In genomic region chrIII:4947352-4947751, ce11 we compare ENCODE assay signal across 3 worm cellular contexts.
TF ChIP-seq lines count a peak whose summit lies in the region.

No protein-coding gene starts in this region.

TF ChIP-seq in whole organism, L4 larva, 104 proteins besides CTCF, POLR2A, EP300 and RAD21 (continued from another document and continues in another):
- no peak for TF ChIP-seq F49E8.2 (tag; optimal IDR thresholded peaks at IDR 0.05; lab: Kevin White, UChicago; ENCODE audit: borderline replicate concordance)
- no peak for TF ChIP-seq unc-130 (GFP tag; optimal IDR thresholded peaks at IDR 0.05; lab: Kevin White, UChicago)
- TF ChIP-seq pha-4 (GFP tag; IDR thresholded peaks at IDR 0.05; lab: Robert Waterston, UW) = no peak
- no peak for TF ChIP-seq pha-4 (tag; optimal IDR thresholded peaks at IDR 0.05; lab: Kevin White, UChicago)
- no peak for TF ChIP-seq lin-13 (GFP tag; optimal IDR thresholded peaks at IDR 0.05; lab: Kevin White, UChicago)
- no peak for TF ChIP-seq nhr-111 (GFP tag; optimal IDR thresholded peaks at IDR 0.05; lab: Kevin White, UChicago)
- no peak for TF ChIP-seq duxl-1 (tag; optimal IDR thresholded peaks at IDR 0.05; lab: Kevin White, UChicago; ENCODE audit: poor library complexity)
- TF ChIP-seq snpc-4 (tag; optimal IDR thresholded peaks at IDR 0.05; lab: Kevin White, UChicago) = no peak
- TF ChIP-seq nhr-6 (tag; optimal IDR thresholded peaks at IDR 0.05; lab: Kevin White, UChicago) = no peak
- TF ChIP-seq unc-39 (tag; optimal IDR thresholded peaks at IDR 0.05; lab: Kevin White, UChicago) = no peak
- no peak for TF ChIP-seq R02D3.7 (tag; optimal IDR thresholded peaks at IDR 0.05; lab: Kevin White, UChicago)
- no peak for TF ChIP-seq dve-1 (tag; optimal IDR thresholded peaks at IDR 0.05; lab: Kevin White, UChicago; ENCODE audit: insufficient read depth)
- no peak for TF ChIP-seq F26F4.8 (GFP tag; conservative IDR thresholded peaks at IDR 0.05; lab: Robert Waterston, UW)
- no peak for TF ChIP-seq vab-7 (GFP tag; IDR thresholded peaks at IDR 0.05; lab: Robert Waterston, UW)
- TF ChIP-seq fkh-10 (GFP tag; optimal IDR thresholded peaks at IDR 0.05; lab: Kevin White, UChicago) = no peak
- TF ChIP-seq lir-3 (tag; optimal IDR thresholded peaks at IDR 0.05; lab: Kevin White, UChicago) = no peak
- no peak for TF ChIP-seq D1046.2 (GFP tag; IDR thresholded peaks at IDR 0.05; lab: Robert Waterston, UW)
- no peak for TF ChIP-seq nhr-48 (tag; optimal IDR thresholded peaks at IDR 0.05; lab: Kevin White, UChicago)
- no peak for TF ChIP-seq nhr-11 (tag; optimal IDR thresholded peaks at IDR 0.05; lab: Kevin White, UChicago)
- TF ChIP-seq lin-39 (tag; optimal IDR thresholded peaks at IDR 0.05; lab: Kevin White, UChicago) = no peak
- TF ChIP-seq egl-43 (GFP tag; IDR thresholded peaks at IDR 0.05; lab: Robert Waterston, UW) = peak; percentile 42; the same call in 1 of the 2 replicates
- TF ChIP-seq zfp-2 (tag; optimal IDR thresholded peaks at IDR 0.05; lab: Kevin White, UChicago) = no peak
- no peak for TF ChIP-seq daf-12 (tag; optimal IDR thresholded peaks at IDR 0.05; lab: Kevin White, UChicago)
- TF ChIP-seq lin-15B (tag; optimal IDR thresholded peaks at IDR 0.05; lab: Kevin White, UChicago) = no peak
- TF ChIP-seq zip-11 (GFP tag; IDR thresholded peaks at IDR 0.05; lab: Robert Waterston, UW) = no peak
- TF ChIP-seq dmd-8 (GFP tag; IDR thresholded peaks at IDR 0.05; lab: Robert Waterston, UW) = no peak
- TF ChIP-seq F10B5.3 (tag; optimal IDR thresholded peaks at IDR 0.05; lab: Kevin White, UChicago) = no peak
- no peak for TF ChIP-seq unc-62 (GFP tag; optimal IDR thresholded peaks at IDR 0.05 in 1 of 2; lab: Kevin White, UChicago)
- no peak for TF ChIP-seq unc-62 (tag; optimal IDR thresholded peaks at IDR 0.05; lab: Kevin White, UChicago)
- no peak for TF ChIP-seq cey-2 (tag; optimal IDR thresholded peaks at IDR 0.05; lab: Kevin White, UChicago; ENCODE audit: borderline replicate concordance, insufficient read depth)
- no peak for TF ChIP-seq php-3 (GFP tag; IDR thresholded peaks at IDR 0.05; lab: Robert Waterston, UW)
- no peak for TF ChIP-seq Y75B8A.6 (GFP tag; IDR thresholded peaks at IDR 0.05; lab: Robert Waterston, UW)
- no peak for TF ChIP-seq nhr-25 (tag; optimal IDR thresholded peaks at IDR 0.05; lab: Kevin White, UChicago; ENCODE audit: borderline replicate concordance, insufficient read depth)
- no peak for TF ChIP-seq Y105C5A.15 (GFP tag; IDR thresholded peaks at IDR 0.05; lab: Robert Waterston, UW)
- no peak for TF ChIP-seq daf-16 (GFP tag; optimal IDR thresholded peaks at IDR 0.05; lab: Kevin White, UChicago)
- no peak for TF ChIP-seq daf-16 (tag; optimal IDR thresholded peaks at IDR 0.05; lab: Kevin White, UChicago)
- TF ChIP-seq mxl-3 (GFP tag; optimal IDR thresholded peaks at IDR 0.05; lab: Kevin White, UChicago) = no peak
- no peak for TF ChIP-seq fos-1 (tag; optimal IDR thresholded peaks at IDR 0.05; lab: Kevin White, UChicago)
- TF ChIP-seq pqm-1 (tag; optimal IDR thresholded peaks at IDR 0.05; lab: Kevin White, UChicago) = no peak
- peak; percentile 23 for TF ChIP-seq rbr-2 (tag; optimal IDR thresholded peaks at IDR 0.05; lab: Kevin White, UChicago)
- no peak for TF ChIP-seq zfp-3 (GFP tag; conservative IDR thresholded peaks at IDR 0.05; lab: Robert Waterston, UW)
- no peak for TF ChIP-seq spr-1 (tag; optimal IDR thresholded peaks at IDR 0.05; lab: Kevin White, UChicago)
- TF ChIP-seq zag-1 (tag; optimal IDR thresholded peaks at IDR 0.05; lab: Kevin White, UChicago) = no peak
- TF ChIP-seq hif-1 (tag; optimal IDR thresholded peaks at IDR 0.05; lab: Kevin White, UChicago) = no peak
- TF ChIP-seq sdz-12 (GFP tag; optimal IDR thresholded peaks at IDR 0.05; lab: Kevin White, UChicago) = no peak
- no peak for TF ChIP-seq dpl-1 (GFP tag; optimal IDR thresholded peaks at IDR 0.05; lab: Kevin White, UChicago)

TF ChIP-seq in whole organism, late embryonic, 69 proteins besides CTCF, POLR2A, EP300 and RAD21 (continued from another document):
- TF ChIP-seq fax-1 (tag; optimal IDR thresholded peaks at IDR 0.05; lab: Kevin White, UChicago) (peak; percentile 52), nhr-232 (tag; optimal IDR thresholded peaks at IDR 0.05; lab: Kevin White, UChicago) (peak; percentile 9), ref-2 (tag; optimal IDR thresholded peaks at IDR 0.05; lab: Kevin White, UChicago) (peak; percentile 80), ets-4 (tag; optimal IDR thresholded peaks at IDR 0.05; lab: Kevin White, UChicago) (peak; percentile 19), T23F11.4 (GFP tag; optimal IDR thresholded peaks at IDR 0.05; lab: Kevin White, UChicago) (peak; percentile 32), pha-2 (tag; optimal IDR thresholded peaks at IDR 0.05; lab: Kevin White, UChicago) (peak; percentile 10), ceh-34 (tag; optimal IDR thresholded peaks at IDR 0.05; lab: Kevin White, UChicago) (peak; percentile 84), syd-9 (tag; optimal IDR thresholded peaks at IDR 0.05; lab: Kevin White, UChicago) (peak; percentile 42), unc-3 (GFP tag; conservative IDR thresholded peaks at IDR 0.05; lab: Robert Waterston, UW) (no peak), unc-3 (tag; optimal IDR thresholded peaks at IDR 0.05; lab: Kevin White, UChicago) (no peak), ahr-1 (tag; optimal IDR thresholded peaks at IDR 0.05; lab: Kevin White, UChicago) (no peak), lim-6 (tag; optimal IDR thresholded peaks at IDR 0.05; lab: Kevin White, UChicago) (no peak), dmd-4 (tag; optimal IDR thresholded peaks at IDR 0.05; lab: Kevin White, UChicago; ENCODE audit: borderline replicate concordance) (peak; percentile 71), K02D7.2 (tag; optimal IDR thresholded peaks at IDR 0.05; lab: Kevin White, UChicago) (peak; percentile 37), unc-86 (tag; optimal IDR thresholded peaks at IDR 0.05; lab: Kevin White, UChicago) (peak; percentile 29), hlh-6 (tag; optimal IDR thresholded peaks at IDR 0.05; lab: Kevin White, UChicago) (peak; percentile 75)
TF ChIP-seq in whole organism, late embryonic: peak in this region for 32.

TF ChIP-seq in whole organism, mixed stage, embryonic, 35 proteins besides CTCF, POLR2A, EP300 and RAD21 (continued from another document):
- TF ChIP-seq unc-62 (GFP tag; optimal IDR thresholded peaks at IDR 0.05; lab: Kevin White, UChicago) = peak; percentile 71
